Fruit fly (Drosophila melanogaster) whole organism, embryonic: ENCODE data around the gene CG1943.

Source experiments
- CG14050 ChIP-seq: fragments of 200-800 bp; sonication (Bioruptor generic); IDR thresholded peaks from 3 replicates; pipeline ENCODE4 v1.3.6; 2022; ENCODE audit warnings: missing biosample characterization, missing genetic modification characterization
- CG16863 ChIP-seq: fragments of 200-800 bp; sonication (Bioruptor generic); optimal IDR thresholded peaks from 3 replicates; lab custom pipeline; 2016; ENCODE audit warnings: missing biosample characterization, missing genetic modification characterization
- CG17328 ChIP-seq: fragments of 200-800 bp; sonication (Bioruptor generic); IDR thresholded peaks from 2 replicates; pipeline ENCODE4 v1.3.6; 2022; ENCODE audit warnings: missing biosample characterization, missing genetic modification characterization
- CG17802 ChIP-seq: fragments of 200-800 bp; sonication (Bioruptor generic); optimal IDR thresholded peaks from 2 replicates; lab custom pipeline; 2018; ENCODE audit warnings: missing biosample characterization, mild to moderate bottlenecking, missing genetic modification characterization, moderate library complexity
- CG18262 ChIP-seq: fragments of 200-800 bp; optimal IDR thresholded peaks from 3 replicates; lab custom pipeline; 2019; ENCODE audit warnings: missing biosample characterization, mild to moderate bottlenecking, missing genetic modification characterization, moderate library complexity
- CG31224 ChIP-seq: fragments of 200-800 bp; sonication (Bioruptor generic); IDR thresholded peaks from 2 replicates; pipeline ENCODE4 v1.3.6; 2022; ENCODE audit warnings: missing biosample characterization, missing genetic modification characterization
- CG34224 ChIP-seq: fragments of 200-800 bp; sonication (Bioruptor generic); IDR thresholded peaks from 3 replicates; pipeline ENCODE4 v1.3.6; 2022; ENCODE audit warnings: missing biosample characterization, missing genetic modification characterization; ENCODE audit not compliant: partially characterized antibody
- CG4820 ChIP-seq: fragments of 200-800 bp; sonication (Bioruptor generic); optimal IDR thresholded peaks from 3 replicates; lab custom pipeline; 2016; ENCODE audit warnings: missing biosample characterization, missing genetic modification characterization
- CG6683 ChIP-seq: fragments of 200-800 bp; sonication (Bioruptor generic); optimal IDR thresholded peaks from 2 replicates; lab custom pipeline; 2017; ENCODE audit warnings: missing biosample characterization, mild to moderate bottlenecking, missing genetic modification characterization, missing genetic modification reagents
- CG6689 ChIP-seq: fragments of 200-800 bp; sonication (Bioruptor generic); IDR thresholded peaks from 2 replicates; pipeline ENCODE4 v1.3.6; 2022; ENCODE audit warnings: missing biosample characterization, missing genetic modification characterization
- CG6813 ChIP-seq: fragments of 200-800 bp; sonication (Bioruptor generic); optimal IDR thresholded peaks from 2 replicates; lab custom pipeline; 2017; ENCODE audit warnings: missing biosample characterization, missing genetic modification characterization, mild to moderate bottlenecking, moderate library complexity, missing genetic modification reagents
- CG7556 ChIP-seq: fragments of 200-800 bp; sonication (Bioruptor generic); optimal IDR thresholded peaks from 2 replicates; lab custom pipeline; 2017; ENCODE audit warnings: missing biosample characterization, mild to moderate bottlenecking, missing genetic modification characterization
- CG7839 ChIP-seq: fragments of 200-800 bp; sonication (Bioruptor generic); optimal IDR thresholded peaks from 3 replicates; lab custom pipeline; 2018; ENCODE audit warnings: missing biosample characterization, mild to moderate bottlenecking, missing genetic modification characterization, moderate library complexity
- CG9215 ChIP-seq: fragments of 200-800 bp; sonication (Bioruptor generic); IDR thresholded peaks from 2 replicates; pipeline ENCODE4 v1.3.6; 2022; ENCODE audit warnings: missing biosample characterization, missing genetic modification characterization
- CoRest ChIP-seq: fragments of 200-800 bp; sonication (Bioruptor generic); optimal IDR thresholded peaks from 3 replicates; lab custom pipeline; 2018; ENCODE audit warnings: missing biosample characterization, mild to moderate bottlenecking, missing genetic modification characterization, moderate library complexity
- Dfd ChIP-seq, 2 experiments: fragments of >200 bp; optimal IDR thresholded peaks; 2 replicates each; lab custom pipeline; 2017; ENCODE audit warnings: missing biosample characterization in 2 of 2, missing genetic modification characterization in 2 of 2
- Fer3 ChIP-seq: fragments of 200-800 bp; sonication (Bioruptor generic); optimal IDR thresholded peaks from 2 replicates; lab custom pipeline; 2018; ENCODE audit warnings: missing biosample characterization, mild to moderate bottlenecking, missing genetic modification characterization, moderate library complexity
- H2.0 ChIP-seq: fragments of 200-800 bp; sonication (Bioruptor generic); IDR thresholded peaks from 2 replicates; pipeline ENCODE4 v1.3.6; 2022; ENCODE audit warnings: missing biosample characterization, missing genetic modification characterization
- Hr3 ChIP-seq: fragments of 200-800 bp; sonication (Bioruptor generic); optimal IDR thresholded peaks from 3 replicates; lab custom pipeline; 2016; ENCODE audit warnings: missing biosample characterization, missing genetic modification characterization
- Hr39 ChIP-seq: fragments of >200 bp; optimal IDR thresholded peaks from 2 replicates; lab custom pipeline; 2017
- Pdp1 ChIP-seq, 2 experiments: fragments of 200-800 bp; sonication (Bioruptor generic); optimal IDR thresholded peaks; 3 replicates each; lab custom pipeline; 2016; ENCODE audit warnings: missing biosample characterization in 2 of 2, missing genetic modification characterization in 2 of 2, mild to moderate bottlenecking in 1 of 2, moderate library complexity in 1 of 2
- Rfx ChIP-seq: fragments of 200-800 bp; sonication (Bioruptor generic); IDR thresholded peaks from 2 replicates; pipeline ENCODE4 v1.3.6; 2022; ENCODE audit warnings: missing biosample characterization, missing genetic modification characterization
- Side ChIP-seq: fragments of 200-800 bp; sonication (Bioruptor generic); optimal IDR thresholded peaks from 2 replicates; lab custom pipeline; 2016; ENCODE audit warnings: missing biosample characterization, missing genetic modification characterization
- ash1 ChIP-seq: fragments of 200-800 bp; sonication (Bioruptor generic); optimal IDR thresholded peaks from 2 replicates; lab custom pipeline; 2018; ENCODE audit warnings: missing biosample characterization, mild to moderate bottlenecking, missing genetic modification characterization
- ato ChIP-seq: fragments of 200-800 bp; sonication (Bioruptor generic); IDR thresholded peaks from 2 replicates; pipeline ENCODE4 v1.3.6; 2022; ENCODE audit warnings: missing biosample characterization, missing genetic modification characterization; ENCODE audit not compliant: partially characterized antibody
- bab2 ChIP-seq: fragments of 200-800 bp; sonication (Bioruptor generic); optimal IDR thresholded peaks from 2 replicates; lab custom pipeline; 2016; ENCODE audit warnings: missing biosample characterization, missing genetic modification characterization
- cato ChIP-seq: fragments of 200-800 bp; sonication (Bioruptor generic); optimal IDR thresholded peaks from 2 replicates; lab custom pipeline; 2016; ENCODE audit warnings: missing biosample characterization, missing genetic modification characterization, borderline replicate concordance
- crc ChIP-seq: fragments of 200-800 bp; sonication (Bioruptor generic); optimal IDR thresholded peaks from 2 replicates; lab custom pipeline; 2016; ENCODE audit warnings: missing biosample characterization, missing genetic modification characterization
- crp ChIP-seq, 2 experiments: fragments of 200-800 bp; sonication (Bioruptor generic); optimal IDR thresholded peaks; 2 replicates in 1 of 2; 3 replicates in 1 of 2; lab custom pipeline; 2017; ENCODE audit warnings: missing biosample characterization in 2 of 2, missing genetic modification characterization in 2 of 2, mild to moderate bottlenecking in 1 of 2, moderate library complexity in 1 of 2
- disco-r ChIP-seq: fragments of 200-800 bp; sonication (Bioruptor generic); optimal IDR thresholded peaks from 2 replicates; lab custom pipeline; 2016; ENCODE audit warnings: missing biosample characterization, missing genetic modification characterization
- esg ChIP-seq: fragments of 200-800 bp; sonication (Bioruptor generic); conservative IDR thresholded peaks from 2 replicates; pipeline ENCODE4 v1.3.6; 2022; ENCODE audit warnings: missing biosample characterization, missing genetic modification characterization
- ewg ChIP-seq: fragments of 200-800 bp; sonication (Bioruptor generic); optimal IDR thresholded peaks from 3 replicates; lab custom pipeline; 2017; ENCODE audit warnings: mild to moderate bottlenecking, missing biosample characterization, missing genetic modification reagents, missing genetic modification characterization
- hb ChIP-seq: fragments of 200-800 bp; sonication (Bioruptor generic); IDR thresholded peaks from 3 replicates; pipeline ENCODE4 v1.3.6; 2022; ENCODE audit warnings: missing biosample characterization, missing genetic modification characterization; ENCODE audit not compliant: partially characterized antibody
- ken ChIP-seq: fragments of 200-800 bp; sonication (Bioruptor generic); IDR thresholded peaks from 3 replicates; pipeline ENCODE4 v1.3.6; 2022; ENCODE audit warnings: missing biosample characterization, missing genetic modification characterization
- klu ChIP-seq: fragments of 200-800 bp; sonication (Bioruptor generic); IDR thresholded peaks from 2 replicates; pipeline ENCODE4 v1.3.6; 2022; ENCODE audit warnings: missing biosample characterization, missing genetic modification characterization
- lola ChIP-seq, 3 experiments: fragments of >200 bp in 2 of 3; fragments of 200-800 bp in 1 of 3; sonication (Bioruptor generic) in 1 of 3; optimal IDR thresholded peaks; 2 replicates each; lab custom pipeline; 2017 to 2019; ENCODE audit warnings: missing biosample characterization in 3 of 3, missing genetic modification characterization in 3 of 3, mild to moderate bottlenecking in 1 of 3, moderate library complexity in 1 of 3
- lov ChIP-seq, 2 experiments: fragments of 200-800 bp in 1 of 2; fragments of >200 bp in 1 of 2; sonication (Bioruptor generic) in 1 of 2; IDR thresholded peaks in 1 of 2; optimal IDR thresholded peaks in 1 of 2; 2 replicates in 1 of 2; 3 replicates in 1 of 2; pipeline versions ENCODE4 v1.3.6 to Lab custom; 2017 to 2022; ENCODE audit warnings: missing biosample characterization in 1 of 2, missing genetic modification characterization in 1 of 2
- mirr ChIP-seq: fragments of 200-800 bp; sonication (Bioruptor generic); optimal IDR thresholded peaks from 3 replicates; lab custom pipeline; 2018; ENCODE audit warnings: missing biosample characterization, mild to moderate bottlenecking, missing genetic modification characterization
- nau ChIP-seq: fragments of 200-800 bp; sonication (Bioruptor generic); optimal IDR thresholded peaks from 3 replicates; lab custom pipeline; 2017; ENCODE audit warnings: missing biosample characterization, mild to moderate bottlenecking, missing genetic modification characterization, missing genetic modification reagents
- nerfin-2 ChIP-seq: fragments of 200-800 bp; sonication (Bioruptor generic); IDR thresholded peaks from 2 replicates; pipeline ENCODE4 v1.3.6; 2022; ENCODE audit warnings: missing biosample characterization, missing genetic modification characterization; ENCODE audit not compliant: partially characterized antibody
- pros ChIP-seq: fragments of 200-800 bp; sonication (Bioruptor generic); optimal IDR thresholded peaks from 3 replicates; lab custom pipeline; 2019; ENCODE audit warnings: missing biosample characterization, mild to moderate bottlenecking, missing genetic modification characterization, moderate library complexity
- psq ChIP-seq: fragments of 200-800 bp; sonication (Bioruptor generic); optimal IDR thresholded peaks from 2 replicates; lab custom pipeline; 2017; ENCODE audit warnings: missing biosample characterization, missing genetic modification characterization
- pzg ChIP-seq: fragments of 200-800 bp; sonication (Bioruptor generic); optimal IDR thresholded peaks from 3 replicates; lab custom pipeline; 2018; ENCODE audit warnings: missing biosample characterization, mild to moderate bottlenecking, missing genetic modification characterization, moderate library complexity
- sim ChIP-seq: fragments of 200-800 bp; sonication (Bioruptor generic); IDR thresholded peaks from 2 replicates; pipeline ENCODE4 v1.3.6; 2022; ENCODE audit warnings: missing biosample characterization, missing genetic modification characterization
- slp2 ChIP-seq: fragments of 200-800 bp; sonication (Bioruptor generic); optimal IDR thresholded peaks from 2 replicates; lab custom pipeline; 2016; ENCODE audit warnings: missing biosample characterization, missing genetic modification characterization
- trem ChIP-seq: fragments of 200-800 bp; optimal IDR thresholded peaks from 3 replicates; lab custom pipeline; 2019; ENCODE audit warnings: missing biosample characterization, mild to moderate bottlenecking, missing genetic modification characterization, moderate library complexity
- unc-4 ChIP-seq: fragments of 200-800 bp; sonication (Bioruptor generic); IDR thresholded peaks from 2 replicates; pipeline ENCODE4 v1.3.6; 2022; ENCODE audit warnings: missing biosample characterization, missing genetic modification characterization; ENCODE audit not compliant: partially characterized antibody
- wor ChIP-seq: fragments of 200-800 bp; sonication (Bioruptor generic); IDR thresholded peaks from 2 replicates; pipeline ENCODE4 v1.3.6; 2022; ENCODE audit warnings: missing biosample characterization, missing genetic modification characterization
- zen ChIP-seq: fragments of 200-800 bp; sonication (Bioruptor generic); optimal IDR thresholded peaks from 3 replicates; lab custom pipeline; 2018; ENCODE audit warnings: missing biosample characterization, mild to moderate bottlenecking, missing genetic modification characterization, moderate library complexity
- zen2 ChIP-seq: fragments of 200-800 bp; sonication (Bioruptor generic); IDR thresholded peaks from 3 replicates; pipeline ENCODE4 v1.3.6; 2022; ENCODE audit warnings: missing biosample characterization, missing genetic modification characterization; ENCODE audit not compliant: partially characterized antibody

The CG1943 gene

dm6 chr3R:7091904-7092303, 17.2 kb downstream of the CG1943 start (continued):
- no peak for TF ChIP-seq psq (GFP tag; lab: Kevin White, UChicago)
- TF ChIP-seq pros (GFP tag; lab: Kevin White, UChicago), result no peak
- no peak for TF ChIP-seq crc (GFP tag; lab: Kevin White, UChicago)
- TF ChIP-seq CG14050 (GFP tag; lab: Robert Waterston, UW), result peak; percentile 36; the same call in 1 of the 3 replicates
- TF ChIP-seq hb, result peak; percentile 70; the same call in 2 of the 3 replicates
- no peak for TF ChIP-seq ewg (GFP tag; lab: Kevin White, UChicago)
- peak; percentile 17 for TF ChIP-seq ash1
- TF ChIP-seq bab2 (GFP tag; lab: Kevin White, UChicago), result peak; percentile 12
- no peak for TF ChIP-seq Side
- TF ChIP-seq CG9215, result no peak
- no peak for TF ChIP-seq CG16863 (GFP tag; lab: Kevin White, UChicago)
- TF ChIP-seq CG17328, result no peak
- TF ChIP-seq Hr39, result no peak
- TF ChIP-seq wor (GFP tag; lab: Robert Waterston, UW), result no peak
- TF ChIP-seq mirr, result no peak
- peak; percentile 69 for TF ChIP-seq unc-4
- TF ChIP-seq cato (GFP tag; lab: Kevin White, UChicago), result no peak
- no peak for TF ChIP-seq ken (GFP tag; lab: Robert Waterston, UW)
- TF ChIP-seq nau (GFP tag; lab: Kevin White, UChicago), result no peak
- peak; percentile 50 for TF ChIP-seq pzg (GFP tag; lab: Kevin White, UChicago)
- peak; percentile 97 for TF ChIP-seq trem
- TF ChIP-seq CG4820 (GFP tag; lab: Kevin White, UChicago), result no peak
- no peak for TF ChIP-seq CG7556 (GFP tag; lab: Kevin White, UChicago)
- TF ChIP-seq Hr3, result peak; percentile 30
- peak; percentile 66 for TF ChIP-seq CG34224
- TF ChIP-seq slp2 (GFP tag; lab: Kevin White, UChicago), result peak; percentile 33
- TF ChIP-seq CG17802 (tag; lab: Kevin White, UChicago), result no peak
- no peak for TF ChIP-seq CG31224
- TF ChIP-seq Fer3 (tag; lab: Kevin White, UChicago), result no peak
- TF ChIP-seq CG6689 (GFP tag; lab: Robert Waterston, UW), result no peak
- no peak for TF ChIP-seq CG6813 (GFP tag; lab: Kevin White, UChicago)
- TF ChIP-seq Dfd (GFP tag; optimal IDR thresholded peaks at IDR 0.05; lab: Kevin White, UChicago), result no peak
- no peak for TF ChIP-seq CG7839 (tag; lab: Kevin White, UChicago)
- TF ChIP-seq klu (GFP tag; lab: Robert Waterston, UW), result no peak
- TF ChIP-seq esg (GFP tag; lab: Robert Waterston, UW), result no peak
- TF ChIP-seq Rfx (GFP tag; lab: Robert Waterston, UW), result peak; percentile 43; the same call in 1 of the 2 replicates
- TF ChIP-seq disco-r (GFP tag; lab: Kevin White, UChicago), result no peak
- peak; percentile 7 for TF ChIP-seq zen (tag; lab: Kevin White, UChicago)
- TF ChIP-seq crp (GFP tag; optimal IDR thresholded peaks at IDR 0.05; lab: Kevin White, UChicago), result no peak
- TF ChIP-seq lov (optimal IDR thresholded peaks at IDR 0.05; lab: Kevin White, UChicago), result no peak
- TF ChIP-seq lov (GFP tag; IDR thresholded peaks at IDR 0.05; lab: Robert Waterston, UW), result no peak
- peak; percentile 60 for TF ChIP-seq CoRest (tag; lab: Kevin White, UChicago)
- peak; percentile 5 to 66 for TF ChIP-seq Pdp1 (GFP tag; optimal IDR thresholded peaks at IDR 0.05; lab: Kevin White, UChicago)
- no peak for TF ChIP-seq lola (GFP tag; optimal IDR thresholded peaks at IDR 0.05; lab: Kevin White, UChicago)
- no peak for TF ChIP-seq H2.0 (GFP tag; lab: Robert Waterston, UW)
- peak; percentile 58; the same call in 2 of the 3 replicates for TF ChIP-seq zen2
- TF ChIP-seq CG18262, result no peak
- TF ChIP-seq ato (GFP tag; lab: Robert Waterston, UW), result no peak
- TF ChIP-seq nerfin-2 (GFP tag; lab: Robert Waterston, UW), result no peak
- TF ChIP-seq sim (GFP tag; lab: Robert Waterston, UW), result no peak
- no peak for TF ChIP-seq CG6683 (GFP tag; lab: Kevin White, UChicago)
